Worm (Caenorhabditis elegans) whole organism, mixed stage, embryonic: Measurements from ENCODE around the gene fbxa-174.
"Not testable (repeated sequence)": the region's sequence is repeated elsewhere in the genome, so short reads cannot be mapped to it uniquely, and the experiment has no call there.

ENCODE experiments used
- M03D4.4 ChIP-seq: sonication (generic microtip); optimal IDR thresholded peaks from 2 replicates; lab custom pipeline; 2017; ENCODE audit warnings: mild to moderate bottlenecking, missing genetic modification characterization, missing compliant biosample characterization
- bed-3 ChIP-seq: fragments of 200-800 bp; sonication (Bioruptor generic); optimal IDR thresholded peaks from 3 replicates; lab custom pipeline; 2018; ENCODE audit warnings: mild to moderate bottlenecking, missing genetic modification characterization, moderate library complexity, missing compliant biosample characterization
- blmp-1 ChIP-seq: fragments of 150-350 bp; optimal IDR thresholded peaks from 2 replicates; lab custom pipeline; 2014; ENCODE audit warnings: missing biosample characterization, missing genetic modification characterization
- ceh-43 ChIP-seq: fragments of 200-800 bp; sonication (Bioruptor generic); optimal IDR thresholded peaks from 2 replicates; lab custom pipeline; 2018; ENCODE audit warnings: mild to moderate bottlenecking, missing genetic modification characterization, moderate library complexity, missing compliant biosample characterization
- ceh-83 ChIP-seq: fragments of 200-800 bp; sonication (Bioruptor generic); optimal IDR thresholded peaks from 2 replicates; lab custom pipeline; 2018; ENCODE audit warnings: mild to moderate bottlenecking, missing genetic modification characterization, missing compliant biosample characterization
- ces-1 ChIP-seq: fragments of 150-350 bp; optimal IDR thresholded peaks from 2 replicates; lab custom pipeline; 2014; ENCODE audit warnings: missing biosample characterization, missing genetic modification reagents, missing genetic modification characterization
- cnd-1 ChIP-seq: fragments of 200-800 bp; sonication (Bioruptor generic); optimal IDR thresholded peaks from 2 replicates; lab custom pipeline; 2018; ENCODE audit warnings: mild to moderate bottlenecking, missing genetic modification characterization, missing compliant biosample characterization
- elt-1 ChIP-seq: sonication (generic microtip); optimal IDR thresholded peaks from 2 replicates; lab custom pipeline; 2017; ENCODE audit warnings: missing genetic modification characterization, mild to moderate bottlenecking, missing compliant biosample characterization, antibody characterized with exemption, moderate library complexity, borderline replicate concordance; ENCODE audit not compliant: insufficient read depth
- elt-3 ChIP-seq: fragments of 150-350 bp; optimal IDR thresholded peaks from 2 replicates; lab custom pipeline; 2014; ENCODE audit warnings: missing biosample characterization, missing genetic modification characterization
- ham-2 ChIP-seq: fragments of 200-800 bp; sonication (Bioruptor generic); optimal IDR thresholded peaks from 2 replicates; lab custom pipeline; 2018; ENCODE audit warnings: mild to moderate bottlenecking, missing genetic modification characterization, missing compliant biosample characterization
- lin-13 ChIP-seq: fragments of 150-350 bp; optimal IDR thresholded peaks from 2 replicates; lab custom pipeline; 2014; ENCODE audit warnings: missing biosample characterization, missing genetic modification characterization
- lin-32 ChIP-seq: fragments of 200-800 bp; sonication (Bioruptor generic); optimal IDR thresholded peaks from 2 replicates; lab custom pipeline; 2018; ENCODE audit warnings: mild to moderate bottlenecking, missing genetic modification characterization, missing compliant biosample characterization
- lsy-2 ChIP-seq: fragments of 150-350 bp; optimal IDR thresholded peaks from 2 replicates; lab custom pipeline; 2014; ENCODE audit warnings: missing biosample characterization, missing genetic modification characterization
- mab-5 ChIP-seq: fragments of 150-350 bp; optimal IDR thresholded peaks from 2 replicates; lab custom pipeline; 2014; ENCODE audit warnings: missing biosample characterization, missing genetic modification characterization
- mep-1 ChIP-seq: fragments of 150-350 bp; optimal IDR thresholded peaks from 2 replicates; lab custom pipeline; 2017; ENCODE audit warnings: missing biosample characterization, missing genetic modification reagents, missing genetic modification characterization, inconsistent platforms
- mls-2 ChIP-seq: sonication (generic microtip); optimal IDR thresholded peaks from 2 replicates; lab custom pipeline; 2016; ENCODE audit warnings: mild to moderate bottlenecking, missing genetic modification characterization, moderate library complexity, missing compliant biosample characterization
- nhr-12 ChIP-seq: fragments of 150-350 bp; optimal IDR thresholded peaks from 2 replicates; lab custom pipeline; 2014; ENCODE audit warnings: missing biosample characterization, missing genetic modification characterization
- nhr-2 ChIP-seq: fragments of 150-350 bp; optimal IDR thresholded peaks from 2 replicates; lab custom pipeline; 2014; ENCODE audit warnings: missing biosample characterization, missing genetic modification characterization
- nhr-237 ChIP-seq: fragments of 150-350 bp; optimal IDR thresholded peaks from 2 replicates; lab custom pipeline; 2014; ENCODE audit warnings: missing biosample characterization, missing genetic modification characterization
- nhr-28 ChIP-seq: fragments of 150-350 bp; optimal IDR thresholded peaks from 2 replicates; lab custom pipeline; 2014; ENCODE audit warnings: missing biosample characterization, missing genetic modification characterization
- nhr-76 ChIP-seq: sonication (generic microtip); optimal IDR thresholded peaks from 2 replicates; lab custom pipeline; 2017; ENCODE audit warnings: missing biosample characterization, missing genetic modification characterization
- pha-4 ChIP-seq: fragments of 150-350 bp; optimal IDR thresholded peaks from 2 replicates; lab custom pipeline; 2018; ENCODE audit warnings: missing biosample characterization, missing genetic modification reagents, missing genetic modification characterization
- sem-2 ChIP-seq: fragments of 200-800 bp; sonication (Bioruptor generic); optimal IDR thresholded peaks from 2 replicates; lab custom pipeline; 2018; ENCODE audit warnings: mild to moderate bottlenecking, missing genetic modification characterization, missing compliant biosample characterization
- sptf-1 ChIP-seq: sonication (generic microtip); optimal IDR thresholded peaks from 2 replicates; lab custom pipeline; 2017; ENCODE audit warnings: mild to moderate bottlenecking, missing genetic modification characterization, moderate library complexity, missing compliant biosample characterization
- tbx-8 ChIP-seq: fragments of 200-800 bp; sonication (Bioruptor generic); optimal IDR thresholded peaks from 2 replicates; lab custom pipeline; 2018; ENCODE audit warnings: mild to moderate bottlenecking, missing genetic modification characterization, moderate library complexity, missing compliant biosample characterization
- unc-39 ChIP-seq: fragments of 150-350 bp; optimal IDR thresholded peaks from 2 replicates; lab custom pipeline; 2014; ENCODE audit warnings: missing biosample characterization, missing genetic modification characterization
- unc-62 ChIP-seq: fragments of 150-350 bp; optimal IDR thresholded peaks from 2 replicates; lab custom pipeline; 2014; ENCODE audit warnings: missing biosample characterization, missing genetic modification reagents, missing genetic modification characterization
- zip-8 ChIP-seq: fragments of 150-350 bp; optimal IDR thresholded peaks from 2 replicates; lab custom pipeline; 2014; ENCODE audit warnings: missing biosample characterization, missing genetic modification characterization

The fbxa-174 gene

ce11 chrV:17558377-17558776 is at the start of gene fbxa-174:
Gene fbxa-174, minus strand, starts transcription at chrV:17558477.
- TF ChIP-seq cnd-1 (tag; lab: Kevin White, UChicago) (no peak), tbx-8 (GFP tag; lab: Kevin White, UChicago) (no peak), sem-2 (GFP tag; lab: Kevin White, UChicago) (no peak), mab-5 (tag; lab: Kevin White, UChicago) (no peak), lsy-2 (tag; lab: Kevin White, UChicago) (no peak), ces-1 (GFP tag; lab: Kevin White, UChicago) (no peak), lin-13 (tag; lab: Kevin White, UChicago) (no peak), mep-1 (tag; lab: Kevin White, UChicago) (no peak), blmp-1 (tag; lab: Kevin White, UChicago) (no peak), mls-2 (tag; lab: Kevin White, UChicago) (no peak), nhr-28 (no peak), M03D4.4 (no peak), ceh-83 (GFP tag; lab: Kevin White, UChicago) (no peak), elt-3 (tag; lab: Kevin White, UChicago) (no peak), unc-62 (no peak), lin-32 (GFP tag; lab: Kevin White, UChicago) (no peak), nhr-76 (tag; lab: Kevin White, UChicago) (no peak)

- no peak for TF ChIP-seq unc-39 (tag; lab: Kevin White, UChicago)
- TF ChIP-seq sem-2 (GFP tag; lab: Kevin White, UChicago) = no peak
- TF ChIP-seq mab-5 (tag; lab: Kevin White, UChicago) = no peak
- TF ChIP-seq lsy-2 (tag; lab: Kevin White, UChicago) = no peak
- TF ChIP-seq ces-1 (GFP tag; lab: Kevin White, UChicago) = no peak
- TF ChIP-seq ham-2 = no peak
- no peak for TF ChIP-seq nhr-2 (tag; lab: Kevin White, UChicago)
- TF ChIP-seq elt-3 (tag; lab: Kevin White, UChicago) = no peak
- TF ChIP-seq ceh-83 (GFP tag; lab: Kevin White, UChicago) = no peak
- TF ChIP-seq blmp-1 (tag; lab: Kevin White, UChicago) = no peak
- no peak for TF ChIP-seq nhr-237 (tag; lab: Kevin White, UChicago)
- no peak for TF ChIP-seq elt-1 (tag; lab: Kevin White, UChicago)
- no peak for TF ChIP-seq lin-13 (tag; lab: Kevin White, UChicago)
- no peak for TF ChIP-seq nhr-28
These were observed 49.5 kb upstream of the fbxa-174 start, which contains the start of gene srz-91 for ce11 chrV:17607797-17608196. Gene srz-91, plus strand, starts transcription at chrV:17608097.

- not testable (repeated sequence) for TF ChIP-seq zip-8; lin-13 (tag; lab: Kevin White, UChicago); bed-3 (GFP tag; lab: Kevin White, UChicago)
These were observed 47.8 kb upstream of the fbxa-174 start, which contains the start of gene Y6G8.16 for ce11 chrV:17606050-17606449. Gene Y6G8.16, plus strand, starts transcription at chrV:17606350.

- TF ChIP-seq M03D4.4 = no peak
- no peak for TF ChIP-seq bed-3 (GFP tag; lab: Kevin White, UChicago)
- no peak for TF ChIP-seq nhr-237 (tag; lab: Kevin White, UChicago)
- TF ChIP-seq tbx-8 (GFP tag; lab: Kevin White, UChicago) = no peak
- no peak for TF ChIP-seq pha-4 (tag; lab: Kevin White, UChicago)
- TF ChIP-seq unc-39 (tag; lab: Kevin White, UChicago) = no peak
- TF ChIP-seq ceh-83 (GFP tag; lab: Kevin White, UChicago) = no peak
- TF ChIP-seq unc-62 = no peak
- TF ChIP-seq cnd-1 (tag; lab: Kevin White, UChicago) = no peak
- TF ChIP-seq elt-1 (tag; lab: Kevin White, UChicago) = no peak
- TF ChIP-seq nhr-12 (tag; lab: Kevin White, UChicago) = no peak
- TF ChIP-seq nhr-28 = no peak
These were observed 43.2 kb upstream of the fbxa-174 start, which contains the start of gene ztf-25 for ce11 chrV:17601520-17601919. Gene ztf-25, plus strand, starts transcription at chrV:17601820.

- no peak for TF ChIP-seq mls-2 (tag; lab: Kevin White, UChicago)
- TF ChIP-seq ceh-43 (GFP tag; lab: Kevin White, UChicago) = no peak
- TF ChIP-seq unc-39 (tag; lab: Kevin White, UChicago) = no peak
- no peak for TF ChIP-seq sptf-1 (tag; lab: Kevin White, UChicago)
- TF ChIP-seq M03D4.4 = no peak
- no peak for TF ChIP-seq tbx-8 (GFP tag; lab: Kevin White, UChicago)
- no peak for TF ChIP-seq ces-1 (GFP tag; lab: Kevin White, UChicago)
- no peak for TF ChIP-seq nhr-237 (tag; lab: Kevin White, UChicago)
- no peak for TF ChIP-seq elt-3 (tag; lab: Kevin White, UChicago)
- TF ChIP-seq nhr-28 = no peak
These were observed 40.5 kb upstream of the fbxa-174 start, which contains the start of gene Y6G8.2 for ce11 chrV:17598810-17599209. Gene Y6G8.2, minus strand, starts transcription at chrV:17598956.
